Worm (Caenorhabditis elegans) whole organism, L4/young adult: ENCODE results near the gene F53G2.13.

ENCODE experiments used
- W03F9.2 ChIP-seq: fragments of 150-350 bp; optimal IDR thresholded peaks from 2 replicates; lab custom pipeline; 2014; ENCODE audit warnings: missing biosample characterization, missing genetic modification characterization
- him-1 ChIP-seq: sonication (generic microtip); optimal IDR thresholded peaks from 2 replicates; lab custom pipeline; 2016; ENCODE audit warnings: missing genotype, missing genetic modification reagents, missing genetic modification characterization, missing compliant biosample characterization

ce11 chrII:2473270-2473669 lies 10.3 kb upstream of the F53G2.13 start, which contains the start of gene tsr-1:
- no peak for TF ChIP-seq him-1 (tag; lab: Kevin White, UChicago)
- TF ChIP-seq W03F9.2 (tag; lab: Kevin White, UChicago), result no peak
